Worm (Caenorhabditis elegans): ENCODE measurements around the gene C15B12.3.

The C15B12.3 gene

ce11 chrX:6427147-6427546 is 40.2 kb downstream of the C15B12.3 start (continued):
- TF ChIP-seq zip-2 (tag; optimal IDR thresholded peaks at IDR 0.05) (no peak), Y5F2A.4 (GFP tag; optimal IDR thresholded peaks at IDR 0.05) (no peak), zfp-2 (tag; optimal IDR thresholded peaks at IDR 0.05) (no peak), lir-3 (tag; optimal IDR thresholded peaks at IDR 0.05) (no peak), cey-2 (tag; optimal IDR thresholded peaks at IDR 0.05; ENCODE audit: borderline replicate concordance, insufficient read depth) (no peak), hif-1 (tag; optimal IDR thresholded peaks at IDR 0.05) (no peak), nhr-42 (GFP tag; IDR thresholded peaks at IDR 0.05) (no peak), ceh-62 (tag; optimal IDR thresholded peaks at IDR 0.05) (no peak)

ce11 chrX:6420681-6421080 is 46.7 kb downstream of the C15B12.3 start, which contains the start of gene K10C2.12:
Gene K10C2.12 (minus strand): TSS chrX:6420781.
- TF ChIP-seq ceh-28 (tag; optimal IDR thresholded peaks at IDR 0.05), result no peak
- TF ChIP-seq ceh-44 (GFP tag; IDR thresholded peaks at IDR 0.05), result no peak
- no peak for TF ChIP-seq Y5F2A.4 (GFP tag; optimal IDR thresholded peaks at IDR 0.05)
- no peak for TF ChIP-seq nhr-25 (tag; optimal IDR thresholded peaks at IDR 0.05; ENCODE audit: borderline replicate concordance, insufficient read depth)
- no peak for TF ChIP-seq Y105C5A.15 (GFP tag; IDR thresholded peaks at IDR 0.05)
- no peak for TF ChIP-seq Y48G9A.11 (GFP tag; IDR thresholded peaks at IDR 0.05)
- no peak for TF ChIP-seq F26F4.8 (GFP tag; conservative IDR thresholded peaks at IDR 0.05)
- TF ChIP-seq nhr-42 (GFP tag; IDR thresholded peaks at IDR 0.05), result no peak

ce11 chrX:6419113-6419512 is 48.2 kb downstream of the C15B12.3 start:
- peak in 1 of 2 experiments; percentile 13 for TF ChIP-seq unc-62 (GFP tag; optimal IDR thresholded peaks at IDR 0.05 in 1 of 2)
- TF ChIP-seq unc-62 (tag; optimal IDR thresholded peaks at IDR 0.05), result no peak
- TF ChIP-seq tra-1 (GFP tag; IDR thresholded peaks at IDR 0.05), result no peak

Data from whole organism, L4 larva.